Worm (Caenorhabditis elegans): ENCODE results near the gene prp-8.

prp-8 gene

DNA sequence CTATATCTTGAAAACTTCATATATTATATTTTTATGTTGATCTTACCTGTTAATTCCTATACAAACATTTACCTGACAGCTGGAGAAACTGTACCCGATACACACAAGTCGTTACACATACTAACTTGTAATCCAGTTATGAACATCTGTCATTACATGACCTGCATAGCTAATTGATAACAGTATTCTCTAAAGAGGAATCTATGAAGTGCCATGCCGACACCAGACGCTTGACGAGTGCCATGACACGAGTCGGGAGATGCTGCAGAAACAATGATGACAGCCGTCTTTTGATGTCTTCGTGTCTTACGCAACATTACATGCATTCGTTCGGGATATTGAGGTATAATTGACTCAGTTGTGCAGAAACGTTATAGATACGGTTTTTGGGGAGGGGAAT, 55.9 kb downstream of the prp-8 start:
- TF ChIP-seq lsy-2 (tag; optimal IDR thresholded peaks at IDR 0.05) = no peak
- no peak for TF ChIP-seq nhr-23 (tag; optimal IDR thresholded peaks at IDR 0.05)
- TF ChIP-seq ztf-4 (tag; optimal IDR thresholded peaks at IDR 0.05) = no peak
- no peak for TF ChIP-seq C34F6.9 (tag; optimal IDR thresholded peaks at IDR 0.05)
- TF ChIP-seq ceh-16 (tag; optimal IDR thresholded peaks at IDR 0.05) = no peak
- no peak for TF ChIP-seq ama-1 (optimal IDR thresholded peaks at IDR 0.05)
- TF ChIP-seq ZK546.5 (tag; optimal IDR thresholded peaks at IDR 0.05) = no peak
- TF ChIP-seq nhr-10 (tag; optimal IDR thresholded peaks at IDR 0.05) = no peak
- TF ChIP-seq mdl-1 (tag; optimal IDR thresholded peaks at IDR 0.05) = no peak
- TF ChIP-seq nhr-237 (tag; optimal IDR thresholded peaks at IDR 0.05) = no peak
- no peak for TF ChIP-seq blmp-1 (tag; optimal IDR thresholded peaks at IDR 0.05; ENCODE audit: insufficient read depth)
- TF ChIP-seq mab-5 (tag; optimal IDR thresholded peaks at IDR 0.05) = no peak
- TF ChIP-seq elt-3 (tag; optimal IDR thresholded peaks at IDR 0.05) = no peak
- no peak for TF ChIP-seq gmeb-1 (tag; optimal IDR thresholded peaks at IDR 0.05)
- no peak for TF ChIP-seq F13H6.1 (tag; optimal IDR thresholded peaks at IDR 0.05)
- TF ChIP-seq snpc-4 (tag; optimal IDR thresholded peaks at IDR 0.05) = no peak
- TF ChIP-seq sem-4 (tag; optimal IDR thresholded peaks at IDR 0.05) = no peak
- no peak for TF ChIP-seq skn-1 (tag; optimal IDR thresholded peaks at IDR 0.05)
